Worm (Caenorhabditis elegans) whole organism, young adult: ENCODE results near the gene cec-3.

Source experiments
- B0019.2 ChIP-seq: fragments of 200-800 bp; sonication (Bioruptor generic); conservative IDR thresholded peaks from 2 replicates; pipeline ENCODE4 v1.3.6; 2022; ENCODE audit warnings: missing genetic modification reagents, missing genetic modification characterization, missing compliant biosample characterization
- B0035.1 ChIP-seq: sonication (generic microtip); optimal IDR thresholded peaks from 2 replicates; lab custom pipeline; 2016; ENCODE audit warnings: missing genetic modification characterization, mild to moderate bottlenecking, missing compliant biosample characterization, missing genotype, missing genetic modification reagents
- B0261.1 ChIP-seq: sonication (generic microtip); optimal IDR thresholded peaks from 2 replicates; lab custom pipeline; 2016; ENCODE audit warnings: mild to moderate bottlenecking, missing genetic modification characterization, moderate library complexity, missing compliant biosample characterization
- C17E4.6 ChIP-seq: fragments of 200-800 bp; sonication (Bioruptor generic); IDR thresholded peaks from 2 replicates; pipeline ENCODE4 v1.3.6; 2022; ENCODE audit warnings: missing genetic modification reagents, missing genetic modification characterization, missing compliant biosample characterization
- F39B2.1 ChIP-seq: fragments of 200-800 bp; sonication (Bioruptor generic); IDR thresholded peaks from 2 replicates; pipeline ENCODE4 v1.3.6; 2022; ENCODE audit warnings: missing genetic modification reagents, missing genetic modification characterization, missing compliant biosample characterization
- F49E8.2 ChIP-seq: sonication (generic microtip); optimal IDR thresholded peaks from 3 replicates; lab custom pipeline; 2017; ENCODE audit warnings: missing genetic modification characterization, mild to moderate bottlenecking, missing compliant biosample characterization, antibody characterized with exemption, moderate library complexity; ENCODE audit not compliant: insufficient read depth
- F55B11.4 ChIP-seq: sonication (generic microtip); optimal IDR thresholded peaks from 2 replicates; lab custom pipeline; 2016; ENCODE audit warnings: missing compliant biosample characterization, missing genetic modification characterization, borderline replicate concordance; ENCODE audit not compliant: insufficient read depth
- K11D2.4 ChIP-seq: fragments of 200-800 bp; sonication (Bioruptor generic); IDR thresholded peaks from 2 replicates; pipeline ENCODE4 v1.3.6; 2022; ENCODE audit warnings: missing genetic modification reagents, missing genetic modification characterization, missing compliant biosample characterization
- T26A5.8 ChIP-seq: sonication (generic microtip); optimal IDR thresholded peaks from 2 replicates; lab custom pipeline; 2016; ENCODE audit warnings: missing genetic modification characterization, missing compliant biosample characterization
- Y53F4B.3 ChIP-seq: fragments of 200-800 bp; sonication (Bioruptor generic); IDR thresholded peaks from 2 replicates; pipeline ENCODE4 v1.3.6; 2022; ENCODE audit warnings: missing genetic modification reagents, missing genetic modification characterization, missing compliant biosample characterization
- Y95B8A.8 ChIP-seq: fragments of 200-800 bp; sonication (Bioruptor generic); IDR thresholded peaks from 2 replicates; pipeline ENCODE4 v1.3.6; 2022; ENCODE audit warnings: missing genetic modification reagents, missing genetic modification characterization, missing compliant biosample characterization
- ZK185.1 ChIP-seq: sonication (generic microtip); optimal IDR thresholded peaks from 2 replicates; lab custom pipeline; 2016; ENCODE audit warnings: mild to moderate bottlenecking, missing genetic modification characterization, missing compliant biosample characterization; ENCODE audit not compliant: poor library complexity, severe bottlenecking
- akir-1 ChIP-seq: fragments of 200-800 bp; sonication (Bioruptor generic); optimal IDR thresholded peaks from 2 replicates; lab custom pipeline; 2018; ENCODE audit warnings: mild to moderate bottlenecking, missing genetic modification characterization, moderate library complexity, missing compliant biosample characterization
- aptf-2 ChIP-seq: fragments of 200-800 bp; sonication (Bioruptor generic); conservative IDR thresholded peaks from 2 replicates; pipeline ENCODE4 v1.3.6; 2022; ENCODE audit warnings: missing genetic modification reagents, missing genetic modification characterization, missing compliant biosample characterization
- atf-7 ChIP-seq: sonication (generic microtip); optimal IDR thresholded peaks from 2 replicates; lab custom pipeline; 2017; ENCODE audit warnings: mild to moderate bottlenecking, missing genetic modification characterization, missing compliant biosample characterization
- ceh-100 ChIP-seq: fragments of 200-800 bp; sonication (Bioruptor generic); IDR thresholded peaks from 2 replicates; pipeline ENCODE4 v1.3.6; 2022; ENCODE audit warnings: missing genetic modification reagents, missing genetic modification characterization, missing compliant biosample characterization
- ceh-40 ChIP-seq: fragments of 200-800 bp; sonication (Bioruptor generic); IDR thresholded peaks from 2 replicates; pipeline ENCODE4 v1.3.6; 2022; ENCODE audit warnings: missing genetic modification characterization, missing compliant biosample characterization
- ceh-58 ChIP-seq: fragments of 200-800 bp; sonication (Bioruptor generic); IDR thresholded peaks from 2 replicates; pipeline ENCODE4 v1.3.6; 2022; ENCODE audit warnings: missing genetic modification characterization, missing compliant biosample characterization
- chd-7 ChIP-seq: sonication (generic microtip); optimal IDR thresholded peaks from 2 replicates; lab custom pipeline; 2016; ENCODE audit warnings: mild to moderate bottlenecking, missing genetic modification characterization, moderate library complexity, missing compliant biosample characterization
- dox-1 ChIP-seq: fragments of 200-800 bp; sonication (Bioruptor generic); IDR thresholded peaks from 2 replicates; pipeline ENCODE4 v1.3.6; 2022; ENCODE audit warnings: missing genetic modification reagents, missing genetic modification characterization, missing compliant biosample characterization
- dpff-1 ChIP-seq: sonication (generic microtip); optimal IDR thresholded peaks from 2 replicates; lab custom pipeline; 2017; ENCODE audit warnings: mild to moderate bottlenecking, missing genetic modification characterization, missing compliant biosample characterization
- efl-1 ChIP-seq: fragments of 150-350 bp; optimal IDR thresholded peaks from 2 replicates; lab custom pipeline; 2014; ENCODE audit warnings: missing biosample characterization, missing genetic modification reagents, missing genetic modification characterization
- egl-18 ChIP-seq: fragments of 200-800 bp; sonication (Bioruptor generic); IDR thresholded peaks from 2 replicates; pipeline ENCODE4 v1.3.6; 2022; ENCODE audit warnings: missing genetic modification reagents, missing genetic modification characterization, missing compliant biosample characterization
- ets-4 ChIP-seq: fragments of 200-800 bp; sonication (Bioruptor generic); optimal IDR thresholded peaks from 2 replicates; lab custom pipeline; 2018; ENCODE audit warnings: mild to moderate bottlenecking, missing genetic modification characterization, missing compliant biosample characterization
- fkh-3 ChIP-seq: sonication (generic microtip); optimal IDR thresholded peaks from 2 replicates; lab custom pipeline; 2016; ENCODE audit warnings: mild to moderate bottlenecking, missing genetic modification characterization, missing compliant biosample characterization
- hmg-20 ChIP-seq: fragments of 200-800 bp; sonication (Bioruptor generic); IDR thresholded peaks from 2 replicates; pipeline ENCODE4 v1.3.6; 2022; ENCODE audit warnings: missing genetic modification reagents, missing genetic modification characterization, missing compliant biosample characterization
- lag-1 ChIP-seq: fragments of 200-800 bp; sonication (Bioruptor generic); IDR thresholded peaks from 2 replicates; pipeline ENCODE4 v1.3.6; 2022; ENCODE audit warnings: missing genetic modification reagents, missing genetic modification characterization, missing compliant biosample characterization
- let-526 ChIP-seq: fragments of 200-800 bp; sonication (Bioruptor generic); IDR thresholded peaks from 2 replicates; pipeline ENCODE4 v1.3.6; 2022; ENCODE audit warnings: missing genetic modification reagents, missing genetic modification characterization, missing compliant biosample characterization
- lin-26 ChIP-seq: fragments of 200-800 bp; sonication (Bioruptor generic); IDR thresholded peaks from 2 replicates; pipeline ENCODE4 v1.3.6; 2022; ENCODE audit warnings: missing genetic modification reagents, missing genetic modification characterization, missing compliant biosample characterization
- lin-35 ChIP-seq, 3 experiments: fragments of 150-350 bp in 2 of 3; sonication (generic microtip) in 1 of 3; optimal IDR thresholded peaks; 2 replicates each; lab custom pipeline; 2014 to 2018; ENCODE audit warnings: missing biosample characterization in 3 of 3, missing genetic modification characterization in 3 of 3, missing genetic modification reagents in 3 of 3
- lin-40 ChIP-seq: sonication (generic microtip); optimal IDR thresholded peaks from 2 replicates; lab custom pipeline; 2016; ENCODE audit warnings: missing genetic modification characterization, mild to moderate bottlenecking, missing compliant biosample characterization, missing genotype, missing genetic modification reagents
- lsl-1 ChIP-seq: fragments of 200-800 bp; sonication (Bioruptor generic); optimal IDR thresholded peaks from 2 replicates; lab custom pipeline; 2018; ENCODE audit warnings: mild to moderate bottlenecking, missing genetic modification characterization, moderate library complexity, missing compliant biosample characterization
- lsy-27 ChIP-seq: sonication (generic microtip); optimal IDR thresholded peaks from 2 replicates; lab custom pipeline; 2017; ENCODE audit warnings: missing genetic modification characterization, mild to moderate bottlenecking, missing compliant biosample characterization, antibody characterized with exemption, missing genotype, borderline replicate concordance; ENCODE audit not compliant: insufficient read depth
- mcd-1 ChIP-seq: fragments of 200-800 bp; sonication (Bioruptor generic); IDR thresholded peaks from 2 replicates; pipeline ENCODE4 v1.3.6; 2022; ENCODE audit warnings: missing genetic modification reagents, missing genetic modification characterization, missing compliant biosample characterization
- nfyb-1 ChIP-seq: fragments of 200-800 bp; sonication (Bioruptor generic); IDR thresholded peaks from 2 replicates; pipeline ENCODE4 v1.3.6; 2022; ENCODE audit warnings: missing genetic modification reagents, missing genetic modification characterization, missing compliant biosample characterization
- nhr-27 ChIP-seq: fragments of 200-800 bp; sonication (Bioruptor generic); optimal IDR thresholded peaks from 2 replicates; lab custom pipeline; 2018; ENCODE audit warnings: mild to moderate bottlenecking, missing genetic modification characterization, moderate library complexity, missing compliant biosample characterization
- pbrm-1 ChIP-seq: fragments of 200-800 bp; sonication (Bioruptor generic); IDR thresholded peaks from 2 replicates; pipeline ENCODE4 v1.3.6; 2022; ENCODE audit warnings: missing genetic modification reagents, missing genetic modification characterization, missing compliant biosample characterization
- rcor-1 ChIP-seq: fragments of 200-800 bp; sonication (Bioruptor generic); IDR thresholded peaks from 2 replicates; pipeline ENCODE4 v1.3.6; 2022; ENCODE audit warnings: missing genetic modification reagents, missing genetic modification characterization, missing compliant biosample characterization
- sdz-38 ChIP-seq: sonication (generic microtip); optimal IDR thresholded peaks from 2 replicates; lab custom pipeline; 2016; ENCODE audit warnings: missing genotype, missing genetic modification characterization, missing compliant biosample characterization
- sea-2 ChIP-seq: fragments of 200-800 bp; sonication (Bioruptor generic); IDR thresholded peaks from 2 replicates; pipeline ENCODE4 v1.3.6; 2022; ENCODE audit warnings: missing genetic modification characterization, missing compliant biosample characterization
- snpc-4 ChIP-seq, 5 experiments: fragments of 150-350 bp in 1 of 5; sonication (generic microtip) in 4 of 5; optimal IDR thresholded peaks; 2 replicates each; lab custom pipeline; 2014 to 2018; ENCODE audit warnings: missing genetic modification characterization in 5 of 5, missing biosample characterization in 3 of 5, antibody characterized with exemption in 2 of 5, mild to moderate bottlenecking in 2 of 5, missing compliant biosample characterization in 2 of 5, missing genotype in 2 of 5, moderate library complexity in 2 of 5, missing genetic modification reagents in 1 of 5
- sptf-2 ChIP-seq: fragments of 200-800 bp; sonication (Bioruptor generic); optimal IDR thresholded peaks from 2 replicates; lab custom pipeline; 2018; ENCODE audit warnings: mild to moderate bottlenecking, missing genetic modification characterization, missing compliant biosample characterization
- tbx-9 ChIP-seq: sonication (generic microtip); optimal IDR thresholded peaks from 2 replicates; lab custom pipeline; 2016; ENCODE audit warnings: borderline replicate concordance, missing genetic modification characterization, inconsistent platforms, missing compliant biosample characterization
- zim-3 ChIP-seq: sonication (generic microtip); optimal IDR thresholded peaks from 2 replicates; lab custom pipeline; 2017; ENCODE audit warnings: mild to moderate bottlenecking, missing genetic modification characterization, moderate library complexity, missing compliant biosample characterization
- ztf-22 ChIP-seq: fragments of 200-800 bp; sonication (Bioruptor generic); optimal IDR thresholded peaks from 2 replicates; lab custom pipeline; 2018; ENCODE audit warnings: mild to moderate bottlenecking, missing genetic modification characterization, moderate library complexity, missing compliant biosample characterization
- ztf-26 ChIP-seq: sonication (generic microtip); optimal IDR thresholded peaks from 2 replicates; lab custom pipeline; 2017; ENCODE audit warnings: missing genetic modification characterization, missing compliant biosample characterization
- ztf-3 ChIP-seq: fragments of 200-800 bp; sonication (Bioruptor generic); optimal IDR thresholded peaks from 2 replicates; lab custom pipeline; 2018; ENCODE audit warnings: mild to moderate bottlenecking, missing genetic modification characterization, missing compliant biosample characterization
- ztf-6 ChIP-seq: fragments of 200-800 bp; sonication (Bioruptor generic); IDR thresholded peaks from 2 replicates; pipeline ENCODE4 v1.3.6; 2022; ENCODE audit warnings: missing genetic modification reagents, missing genetic modification characterization, missing compliant biosample characterization

cec-3 gene

DNA sequence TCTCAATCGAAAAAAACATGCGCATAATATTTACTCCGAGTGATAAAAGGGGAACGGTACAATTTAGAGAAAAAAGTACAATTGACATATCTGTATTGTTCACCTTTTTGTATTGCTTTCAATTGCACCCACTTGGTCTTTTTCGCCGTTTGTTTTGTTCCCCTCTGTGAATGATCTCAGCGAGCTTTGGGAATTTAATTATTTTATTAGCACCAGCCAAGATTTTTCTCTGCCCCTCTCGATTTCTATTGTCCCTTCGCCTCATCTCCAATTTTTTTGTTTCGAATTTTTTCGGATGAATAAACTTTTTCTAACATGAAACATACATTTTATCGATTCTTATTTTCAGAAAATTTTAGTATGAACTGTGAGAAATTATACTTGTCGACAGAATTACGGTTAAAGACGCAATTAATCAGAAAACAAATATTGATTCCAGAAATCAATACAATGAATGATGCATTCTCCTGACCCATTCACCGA lies 42.8 kb upstream of the cec-3 start, which contains the start of gene rev-1 (continued):
- TF ChIP-seq sdz-38 (tag; lab: Kevin White, UChicago) (no peak), efl-1 (GFP tag; lab: Kevin White, UChicago) (no peak), zim-3 (tag; lab: Kevin White, UChicago) (no peak), sptf-2 (GFP tag; lab: Kevin White, UChicago) (no peak), K11D2.4 (GFP tag; lab: Robert Waterston, UW) (no peak), aptf-2 (no peak), dox-1 (GFP tag; lab: Robert Waterston, UW) (no peak), tbx-9 (peak; percentile 4), lsy-27 (tag; lab: Kevin White, UChicago) (no peak), F55B11.4 (no peak), rcor-1 (peak; percentile 45; the same call in 1 of the 2 replicates), egl-18 (GFP tag; lab: Robert Waterston, UW) (no peak), lin-35 (GFP tag; optimal IDR thresholded peaks at IDR 0.05; lab: Kevin White, UChicago) (no peak), lsl-1 (GFP tag; lab: Kevin White, UChicago) (no peak), let-526 (GFP tag; lab: Robert Waterston, UW) (no peak), C17E4.6 (no peak), ceh-40 (no peak), snpc-4 (GFP tag; optimal IDR thresholded peaks at IDR 0.05; lab: Kevin White, UChicago) (no peak), snpc-4 (tag; optimal IDR thresholded peaks at IDR 0.05; lab: Kevin White, UChicago) (no peak), lin-26 (no peak), ztf-22 (no peak), ztf-26 (tag; lab: Kevin White, UChicago) (no peak), ets-4 (no peak), B0035.1 (tag; lab: Kevin White, UChicago) (no peak), T26A5.8 (tag; lab: Kevin White, UChicago) (no peak), chd-7 (tag; lab: Kevin White, UChicago) (no peak), lag-1 (GFP tag; lab: Robert Waterston, UW) (no peak), mcd-1 (no peak), ceh-100 (GFP tag; lab: Robert Waterston, UW) (peak; percentile 36; the same call in 1 of the 2 replicates), pbrm-1 (GFP tag; lab: Robert Waterston, UW) (0 out of 2 replicates have a peak, but pooled peaks have one; percentile 19), atf-7 (tag; lab: Kevin White, UChicago) (peak; percentile 1), ztf-3 (no peak), ztf-6 (GFP tag; lab: Robert Waterston, UW) (no peak), fkh-3 (tag; lab: Kevin White, UChicago) (no peak), Y53F4B.3 (GFP tag; lab: Robert Waterston, UW) (no peak), sea-2 (no peak), F39B2.1 (peak; percentile 84), lin-40 (no peak), B0019.2 (GFP tag; lab: Robert Waterston, UW) (no peak), hmg-20 (GFP tag; lab: Robert Waterston, UW) (no peak), ceh-58 (GFP tag; lab: Robert Waterston, UW) (no peak), nhr-27 (tag; lab: Kevin White, UChicago) (peak; percentile 78), nfyb-1 (GFP tag; lab: Robert Waterston, UW) (0 out of 2 replicates have a peak, but pooled peaks have one; percentile 29), akir-1 (no peak), F49E8.2 (no peak), Y95B8A.8 (GFP tag; lab: Robert Waterston, UW) (0 out of 2 replicates have a peak, but pooled peaks have one; percentile 30), ZK185.1 (tag; lab: Kevin White, UChicago) (no peak), dpff-1 (tag; lab: Kevin White, UChicago) (no peak), B0261.1 (no peak)
